Fruit fly (Drosophila melanogaster) whole organism, embryonic: ENCODE measurements around the gene zetaCOP.

ENCODE experiments used
- ATbp ChIP-seq: fragments of 200-800 bp; sonication (Bioruptor generic); optimal IDR thresholded peaks from 2 replicates; lab custom pipeline; 2017; ENCODE audit warnings: missing biosample characterization, mild to moderate bottlenecking, missing genetic modification characterization, missing genetic modification reagents
- Abd-B ChIP-seq: fragments of 200-800 bp; sonication (Bioruptor generic); optimal IDR thresholded peaks from 2 replicates; lab custom pipeline; 2018; ENCODE audit warnings: missing biosample characterization, mild to moderate bottlenecking, missing genetic modification characterization, moderate library complexity
- Antp ChIP-seq: fragments of 200-800 bp; sonication (Bioruptor generic); optimal IDR thresholded peaks from 3 replicates; lab custom pipeline; 2016; ENCODE audit warnings: missing biosample characterization, missing genetic modification characterization
- CG10147 ChIP-seq: fragments of 200-800 bp; sonication (Bioruptor generic); optimal IDR thresholded peaks from 2 replicates; lab custom pipeline; 2019; ENCODE audit warnings: missing biosample characterization, mild to moderate bottlenecking, missing genetic modification characterization, moderate library complexity
- CG10321 ChIP-seq: fragments of 200-800 bp; sonication (Bioruptor generic); IDR thresholded peaks from 2 replicates; pipeline ENCODE4 v1.3.6; 2022; ENCODE audit warnings: missing biosample characterization, missing genetic modification characterization
- CG10366 ChIP-seq: fragments of 200-800 bp; sonication (Bioruptor generic); IDR thresholded peaks from 2 replicates; pipeline ENCODE4 v1.3.6; 2022; ENCODE audit warnings: missing biosample characterization, missing genetic modification characterization
- CG10462 ChIP-seq: fragments of 200-800 bp; sonication (Bioruptor generic); optimal IDR thresholded peaks from 2 replicates; lab custom pipeline; 2016; ENCODE audit warnings: missing biosample characterization, missing genetic modification characterization
- CG10565 ChIP-seq: fragments of 200-800 bp; sonication (Bioruptor generic); optimal IDR thresholded peaks from 3 replicates; lab custom pipeline; 2016; ENCODE audit warnings: missing biosample characterization, mild to moderate bottlenecking, missing genetic modification characterization
- CG10979 ChIP-seq: fragments of 200-800 bp; sonication (Bioruptor generic); optimal IDR thresholded peaks from 2 replicates; lab custom pipeline; 2018; ENCODE audit warnings: missing biosample characterization, mild to moderate bottlenecking, missing genetic modification characterization, moderate library complexity
- CG11085 ChIP-seq: fragments of 200-800 bp; sonication (Bioruptor generic); IDR thresholded peaks from 2 replicates; pipeline ENCODE4 v1.3.6; 2022; ENCODE audit warnings: missing biosample characterization, missing genetic modification characterization
- CG13424 ChIP-seq: fragments of 200-800 bp; sonication (Bioruptor generic); optimal IDR thresholded peaks from 2 replicates; lab custom pipeline; 2019; ENCODE audit warnings: missing biosample characterization, mild to moderate bottlenecking, missing genetic modification characterization, moderate library complexity
- CG14441 ChIP-seq: fragments of 200-800 bp; sonication (Bioruptor generic); IDR thresholded peaks from 2 replicates; pipeline ENCODE4 v1.3.6; 2022; ENCODE audit warnings: missing biosample characterization, missing genetic modification characterization
- CG14667 ChIP-seq: fragments of 200-800 bp; sonication (Bioruptor generic); IDR thresholded peaks from 2 replicates; pipeline ENCODE4 v1.3.6; 2022; ENCODE audit warnings: missing biosample characterization, missing genetic modification characterization
- CG15269 ChIP-seq: fragments of 200-800 bp; sonication (Bioruptor generic); optimal IDR thresholded peaks from 2 replicates; lab custom pipeline; 2018; ENCODE audit warnings: missing biosample characterization, mild to moderate bottlenecking, missing genetic modification characterization, moderate library complexity
- CG18011 ChIP-seq: fragments of 200-800 bp; sonication (Bioruptor generic); optimal IDR thresholded peaks from 2 replicates; lab custom pipeline; 2017; ENCODE audit warnings: missing biosample characterization, missing genetic modification characterization, mild to moderate bottlenecking, moderate library complexity, missing genotype
- CG18764 ChIP-seq: fragments of 200-800 bp; sonication (Bioruptor generic); optimal IDR thresholded peaks from 3 replicates; lab custom pipeline; 2016; ENCODE audit warnings: missing biosample characterization, missing genetic modification characterization
- CG34224 ChIP-seq: fragments of 200-800 bp; sonication (Bioruptor generic); IDR thresholded peaks from 3 replicates; pipeline ENCODE4 v1.3.6; 2022; ENCODE audit warnings: missing biosample characterization, missing genetic modification characterization; ENCODE audit not compliant: partially characterized antibody
- CG6683 ChIP-seq: fragments of 200-800 bp; sonication (Bioruptor generic); optimal IDR thresholded peaks from 2 replicates; lab custom pipeline; 2017; ENCODE audit warnings: missing biosample characterization, mild to moderate bottlenecking, missing genetic modification characterization, missing genetic modification reagents
- CG7745 ChIP-seq: fragments of 200-800 bp; sonication (Bioruptor generic); optimal IDR thresholded peaks from 2 replicates; lab custom pipeline; 2018; ENCODE audit warnings: missing biosample characterization, mild to moderate bottlenecking, missing genetic modification characterization, moderate library complexity
- CG8388 ChIP-seq: fragments of 200-800 bp; sonication (Bioruptor generic); optimal IDR thresholded peaks from 2 replicates; lab custom pipeline; 2019; ENCODE audit warnings: missing biosample characterization, mild to moderate bottlenecking, missing genetic modification characterization, moderate library complexity
- CG9437 ChIP-seq: fragments of 200-800 bp; sonication (Bioruptor generic); optimal IDR thresholded peaks from 2 replicates; lab custom pipeline; 2018; ENCODE audit warnings: missing biosample characterization, mild to moderate bottlenecking, missing genetic modification characterization
- CG9609 ChIP-seq: fragments of 200-800 bp; sonication (Bioruptor generic); optimal IDR thresholded peaks from 3 replicates; lab custom pipeline; 2016; ENCODE audit warnings: missing biosample characterization, missing genetic modification characterization
- Deaf1 ChIP-seq: fragments of 200-800 bp; optimal IDR thresholded peaks from 3 replicates; lab custom pipeline; 2019; ENCODE audit warnings: missing biosample characterization, mild to moderate bottlenecking, missing genetic modification characterization, moderate library complexity
- Dip3 ChIP-seq: fragments of 200-800 bp; sonication (Bioruptor generic); optimal IDR thresholded peaks from 3 replicates; lab custom pipeline; 2016; ENCODE audit warnings: missing biosample characterization, missing genetic modification characterization
- ERR ChIP-seq: fragments of 200-800 bp; sonication (Bioruptor generic); optimal IDR thresholded peaks from 2 replicates; lab custom pipeline; 2016; ENCODE audit warnings: missing biosample characterization, missing genetic modification characterization
- Ets65A ChIP-seq: fragments of 200-800 bp; sonication (Bioruptor generic); peaks from one replicate; lab custom pipeline; 2016; ENCODE audit warnings: missing biosample characterization, missing genetic modification characterization
- H2.0 ChIP-seq: fragments of 200-800 bp; sonication (Bioruptor generic); IDR thresholded peaks from 2 replicates; pipeline ENCODE4 v1.3.6; 2022; ENCODE audit warnings: missing biosample characterization, missing genetic modification characterization
- Hmr ChIP-seq: fragments of 200-800 bp; sonication (Bioruptor generic); optimal IDR thresholded peaks from 3 replicates; lab custom pipeline; 2017; ENCODE audit warnings: mild to moderate bottlenecking, missing biosample characterization, missing genetic modification reagents, missing genetic modification characterization
- NK7.1 ChIP-seq: fragments of 200-800 bp; sonication (Bioruptor generic); optimal IDR thresholded peaks from 3 replicates; lab custom pipeline; 2016; ENCODE audit warnings: missing biosample characterization, missing genetic modification characterization
- Nf-YC ChIP-seq: fragments of 200-800 bp; optimal IDR thresholded peaks from 3 replicates; lab custom pipeline; 2019; ENCODE audit warnings: missing biosample characterization, mild to moderate bottlenecking, missing genetic modification characterization, moderate library complexity
- Poxn ChIP-seq: fragments of 200-800 bp; sonication (Bioruptor generic); IDR thresholded peaks from 2 replicates; pipeline ENCODE4 v1.3.6; 2022; ENCODE audit warnings: missing biosample characterization, missing genetic modification characterization
- Rx ChIP-seq: fragments of 200-800 bp; sonication (Bioruptor generic); IDR thresholded peaks from 2 replicates; pipeline ENCODE4 v1.3.6; 2022; ENCODE audit warnings: missing biosample characterization, missing genetic modification characterization
- Stat92E ChIP-seq, 3 experiments: fragments of >200 bp in 2 of 3; fragments of 200-800 bp in 1 of 3; sonication (Bioruptor generic) in 1 of 3; optimal IDR thresholded peaks; 2 replicates each; lab custom pipeline; 2017 to 2019; ENCODE audit warnings: missing biosample characterization in 3 of 3, missing genetic modification characterization in 3 of 3, mild to moderate bottlenecking in 1 of 3, moderate library complexity in 1 of 3
- Taf1 ChIP-seq: fragments of 200-800 bp; sonication (Bioruptor generic); IDR thresholded peaks from 2 replicates; pipeline ENCODE4 v1.3.6; 2022; ENCODE audit warnings: missing biosample characterization, missing genetic modification characterization
- Xbp1 ChIP-seq: fragments of 200-800 bp; sonication (Bioruptor generic); optimal IDR thresholded peaks from 3 replicates; lab custom pipeline; 2016; ENCODE audit warnings: missing biosample characterization, mild to moderate bottlenecking, missing genetic modification characterization
- al ChIP-seq: fragments of 200-800 bp; sonication (Bioruptor generic); IDR thresholded peaks from 2 replicates; pipeline ENCODE4 v1.3.6; 2022; ENCODE audit warnings: missing biosample characterization, missing genetic modification characterization
- eyg ChIP-seq: fragments of 200-800 bp; sonication (Bioruptor generic); optimal IDR thresholded peaks from 3 replicates; lab custom pipeline; 2016; ENCODE audit warnings: missing biosample characterization, missing genetic modification characterization
- grn ChIP-seq: fragments of 200-800 bp; sonication (Bioruptor generic); optimal IDR thresholded peaks from 3 replicates; lab custom pipeline; 2017; ENCODE audit warnings: missing biosample characterization, missing genetic modification characterization
- ham ChIP-seq: fragments of 200-800 bp; sonication (Bioruptor generic); IDR thresholded peaks from 2 replicates; pipeline ENCODE4 v1.3.6; 2022; ENCODE audit warnings: missing biosample characterization, missing genetic modification characterization
- hb ChIP-seq: fragments of 200-800 bp; sonication (Bioruptor generic); IDR thresholded peaks from 3 replicates; pipeline ENCODE4 v1.3.6; 2022; ENCODE audit warnings: missing biosample characterization, missing genetic modification characterization; ENCODE audit not compliant: partially characterized antibody
- phol ChIP-seq: fragments of 200-800 bp; sonication (Bioruptor generic); optimal IDR thresholded peaks from 3 replicates; lab custom pipeline; 2018; ENCODE audit warnings: missing biosample characterization, mild to moderate bottlenecking, missing genetic modification characterization, moderate library complexity
- ranshi ChIP-seq: fragments of 200-800 bp; sonication (Bioruptor generic); IDR thresholded peaks from 2 replicates; pipeline ENCODE4 v1.3.6; 2022; ENCODE audit warnings: missing biosample characterization, missing genetic modification characterization
- run ChIP-seq: fragments of 200-800 bp; sonication (Bioruptor generic); optimal IDR thresholded peaks from 3 replicates; lab custom pipeline; 2018; ENCODE audit warnings: missing biosample characterization, mild to moderate bottlenecking, missing genetic modification characterization
- unc-4 ChIP-seq: fragments of 200-800 bp; sonication (Bioruptor generic); IDR thresholded peaks from 2 replicates; pipeline ENCODE4 v1.3.6; 2022; ENCODE audit warnings: missing biosample characterization, missing genetic modification characterization; ENCODE audit not compliant: partially characterized antibody
- zen ChIP-seq: fragments of 200-800 bp; sonication (Bioruptor generic); optimal IDR thresholded peaks from 3 replicates; lab custom pipeline; 2018; ENCODE audit warnings: missing biosample characterization, mild to moderate bottlenecking, missing genetic modification characterization, moderate library complexity

Gene zetaCOP

DNA sequence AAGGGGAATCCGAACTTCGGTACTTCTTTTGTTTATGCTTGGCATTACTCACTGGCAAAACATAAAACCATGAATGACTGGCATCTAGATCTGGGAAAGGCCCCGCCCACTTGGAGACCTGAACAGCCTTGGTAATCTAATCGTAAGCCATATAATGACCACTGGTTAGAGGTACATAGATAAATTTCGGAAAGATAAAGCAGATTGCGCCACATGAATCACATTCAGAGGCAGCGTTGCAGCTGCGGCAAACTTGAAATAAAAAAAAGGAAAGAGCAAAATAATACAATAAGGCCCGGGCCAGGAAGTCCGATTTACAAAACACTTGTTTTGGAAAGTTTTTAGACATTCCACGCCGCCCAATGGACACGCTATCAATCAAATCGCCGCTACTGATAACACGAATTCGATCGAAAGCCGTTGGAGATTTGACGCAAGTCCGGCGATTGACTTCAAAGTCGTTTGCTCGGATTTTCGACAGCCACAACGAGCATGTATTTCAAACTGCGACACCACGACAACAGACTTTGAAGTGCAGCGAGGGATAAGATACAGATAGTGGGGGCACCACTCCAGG is 9.1 kb downstream of the zetaCOP start (continued):
- TF ChIP-seq Stat92E (GFP tag; optimal IDR thresholded peaks at IDR 0.05; lab: Kevin White, UChicago) (no peak), grn (GFP tag; lab: Kevin White, UChicago) (peak; percentile 97), CG18011 (GFP tag; lab: Kevin White, UChicago) (no peak), CG13424 (tag; lab: Kevin White, UChicago) (no peak), CG14441 (GFP tag; lab: Robert Waterston, UW) (0 out of 2 replicates have a peak, but pooled peaks have one; percentile 13), run (tag; lab: Kevin White, UChicago) (peak; percentile 4)

DNA sequence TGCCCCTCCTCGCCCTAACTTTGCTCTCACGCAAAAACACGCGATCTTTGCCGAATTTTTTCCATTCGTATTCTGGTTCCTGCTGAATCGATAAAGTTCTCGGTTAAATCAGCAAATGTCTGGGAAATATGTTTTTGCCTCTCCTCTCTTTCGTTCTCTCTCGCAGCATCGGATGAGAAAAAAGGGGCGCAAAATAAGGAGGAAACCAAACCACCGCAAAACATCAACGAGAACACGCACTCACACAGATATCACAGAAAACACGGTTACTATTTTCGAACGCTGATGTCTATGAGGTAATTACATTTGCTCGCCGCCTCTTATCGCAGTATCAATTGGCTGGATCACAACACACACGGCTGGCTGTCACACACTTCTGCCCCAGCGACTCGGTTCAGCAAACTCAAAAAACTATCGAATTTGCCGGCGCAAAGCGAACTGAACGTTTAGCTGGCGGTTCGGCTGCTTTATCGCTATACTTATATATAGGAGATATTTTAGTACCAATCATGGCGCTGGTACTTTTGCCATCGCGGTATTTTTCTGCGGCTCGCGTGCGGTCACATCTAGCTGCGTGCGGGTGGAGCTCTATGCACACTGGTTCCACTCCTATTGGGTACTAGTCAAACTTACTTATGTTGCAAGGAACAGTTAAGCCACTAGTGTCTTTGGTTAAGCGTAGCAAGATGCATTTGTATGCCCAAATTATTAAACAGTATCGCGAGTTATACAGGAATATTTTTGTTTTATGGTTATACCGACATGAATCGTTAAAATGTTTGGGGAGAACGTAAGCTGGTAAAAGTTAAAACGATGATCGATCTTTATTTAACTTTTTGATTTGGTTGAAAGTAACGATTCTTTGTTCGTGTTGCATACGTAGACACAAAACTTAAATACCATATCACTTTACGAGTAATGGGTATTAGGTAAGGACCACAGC is 11.9 kb downstream of the zetaCOP start, which contains the start of gene Baldspot:
Gene Baldspot (minus strand): TSS at position 449 of the 943 bp plus-strand sequence.
- TF ChIP-seq CG10321, result no peak
- peak; percentile 53 for TF ChIP-seq CG9609 (GFP tag; lab: Kevin White, UChicago)
- 0 out of 2 replicates have a peak, but pooled peaks have one; percentile 12 for TF ChIP-seq CG14667 (GFP tag; lab: Robert Waterston, UW)
- TF ChIP-seq ERR (GFP tag; lab: Kevin White, UChicago), result peak; percentile 57
- peak; percentile 80 for TF ChIP-seq CG10147
- peak; percentile 82 for TF ChIP-seq Deaf1 (tag; lab: Kevin White, UChicago)
- TF ChIP-seq CG11085, result peak; percentile 11; the same call in 1 of the 2 replicates
- TF ChIP-seq zen, result peak; percentile 57
- peak; percentile 78 for TF ChIP-seq CG10565 (GFP tag; lab: Kevin White, UChicago)
- no peak for TF ChIP-seq Poxn (GFP tag; lab: Robert Waterston, UW)
- TF ChIP-seq CG7745 (tag; lab: Kevin White, UChicago), result no peak
- TF ChIP-seq unc-4 (GFP tag; lab: Robert Waterston, UW), result peak; percentile 59; the same call in 1 of the 2 replicates
- TF ChIP-seq CG8388, result peak; percentile 78
- TF ChIP-seq eyg (GFP tag; lab: Kevin White, UChicago), result peak; percentile 88
- peak; percentile 54 for TF ChIP-seq Rx (GFP tag; lab: Robert Waterston, UW)
- TF ChIP-seq CG9437 (GFP tag; lab: Kevin White, UChicago), result peak; percentile 57
- peak; percentile 83 for TF ChIP-seq Hmr (GFP tag; lab: Kevin White, UChicago)
- TF ChIP-seq CG18764 (GFP tag; lab: Kevin White, UChicago), result peak; percentile 72
- TF ChIP-seq H2.0 (GFP tag; lab: Robert Waterston, UW), result peak; percentile 39; the same call in 1 of the 2 replicates
- TF ChIP-seq CG15269 (tag; lab: Kevin White, UChicago), result peak; percentile 42
- peak; percentile 72; the same call in 2 of the 3 replicates for TF ChIP-seq hb (GFP tag; lab: Robert Waterston, UW)
- peak; percentile 87 for TF ChIP-seq ATbp (GFP tag; lab: Kevin White, UChicago)
- peak; percentile 58 for TF ChIP-seq Nf-YC (tag; lab: Kevin White, UChicago)
- TF ChIP-seq Taf1 (GFP tag; lab: Robert Waterston, UW), result no peak
- peak; percentile 71 for TF ChIP-seq Abd-B (GFP tag; lab: Kevin White, UChicago)
- peak; percentile 98 for TF ChIP-seq Ets65A (GFP tag; lab: Kevin White, UChicago)
- TF ChIP-seq phol (tag; lab: Kevin White, UChicago), result peak; percentile 89
- peak; percentile 78 for TF ChIP-seq Antp (GFP tag; lab: Kevin White, UChicago)
- peak; percentile 36 for TF ChIP-seq Xbp1
- peak; percentile 2 for TF ChIP-seq CG10462
- peak; percentile 71 for TF ChIP-seq CG6683
- TF ChIP-seq CG10366, result peak; percentile 54
- TF ChIP-seq ham (GFP tag; lab: Robert Waterston, UW), result no peak
- peak; percentile 42; the same call in 1 of the 2 replicates for TF ChIP-seq al (GFP tag; lab: Robert Waterston, UW)
- peak; percentile 89 for TF ChIP-seq CG10979 (tag; lab: Kevin White, UChicago)
- TF ChIP-seq NK7.1 (GFP tag; lab: Kevin White, UChicago), result peak; percentile 85
- TF ChIP-seq Dip3 (GFP tag; lab: Kevin White, UChicago), result peak; percentile 55
- TF ChIP-seq CG34224 (GFP tag; lab: Robert Waterston, UW), result peak; percentile 72
- peak; percentile 56; the same call in 1 of the 2 replicates for TF ChIP-seq ranshi (GFP tag; lab: Robert Waterston, UW)
